Fruit fly (Drosophila melanogaster): ENCODE measurements around the gene CG42507.

The CG42507 gene

dm6 chr3L:14708053-14708452, 49.7 kb downstream of the CG42507 start:
- TF ChIP-seq Rel (GFP tag; optimal IDR thresholded peaks at IDR 0.05) (no peak), Rel (tag; optimal IDR thresholded peaks at IDR 0.05) (no peak), HLH106 (tag; optimal IDR thresholded peaks at IDR 0.05) (no peak), GATAd (GFP tag; optimal IDR thresholded peaks at IDR 0.05) (peak; percentile 24), rgr (GFP tag; optimal IDR thresholded peaks at IDR 0.05) (peak; percentile 64), Mio (GFP tag; optimal IDR thresholded peaks at IDR 0.05) (no peak), Hr83 (GFP tag; optimal IDR thresholded peaks at IDR 0.05; ENCODE audit: poor library complexity, severe bottlenecking) (peak; percentile 73), sv (GFP tag; optimal IDR thresholded peaks at IDR 0.05) (no peak), CrebA (GFP tag; optimal IDR thresholded peaks at IDR 0.05; ENCODE audit: borderline replicate concordance) (no peak), CG32264 (GFP tag; optimal IDR thresholded peaks at IDR 0.05) (peak; percentile 42), psq (GFP tag; optimal IDR thresholded peaks at IDR 0.05) (peak; percentile 31), Myc (optimal IDR thresholded peaks at IDR 0.05) (no peak), fru (GFP tag; optimal IDR thresholded peaks at IDR 0.05) (peak; percentile 45), br (GFP tag; optimal IDR thresholded peaks at IDR 0.05) (peak; percentile 39), Jra (GFP tag; optimal IDR thresholded peaks at IDR 0.05) (no peak), h (GFP tag; optimal IDR thresholded peaks at IDR 0.05) (peak; percentile 54), woc (GFP tag; optimal IDR thresholded peaks at IDR 0.05) (no peak), sage (GFP tag; optimal IDR thresholded peaks at IDR 0.05) (no peak), Abd-B (GFP tag; optimal IDR thresholded peaks at IDR 0.05) (no peak), brk (GFP tag; optimal IDR thresholded peaks at IDR 0.05) (peak; percentile 7), dsf (GFP tag; optimal IDR thresholded peaks at IDR 0.05; ENCODE audit: borderline replicate concordance) (no peak), Hnf4 (GFP tag; optimal IDR thresholded peaks at IDR 0.05) (peak; percentile 76), dmrt93B (GFP tag; optimal IDR thresholded peaks at IDR 0.05) (no peak), Sp1 (GFP tag; optimal IDR thresholded peaks at IDR 0.05) (no peak), Hr78 (GFP tag; optimal IDR thresholded peaks at IDR 0.05) (no peak), Dfd (GFP tag; optimal IDR thresholded peaks at IDR 0.05) (no peak), tai (GFP tag; optimal IDR thresholded peaks at IDR 0.05) (peak; percentile 70), dl (GFP tag; optimal IDR thresholded peaks at IDR 0.05; ENCODE audit: insufficient read depth in 1 of 2, partially characterized antibody in 2 of 2) (no peak), OdsH (GFP tag; optimal IDR thresholded peaks at IDR 0.05) (peak; percentile 38), lola (GFP tag; optimal IDR thresholded peaks at IDR 0.05) (no peak), jim (GFP tag; optimal IDR thresholded peaks at IDR 0.05) (peak; percentile 37), ey (GFP tag; optimal IDR thresholded peaks at IDR 0.05) (peak; percentile 47), Dif (GFP tag; optimal IDR thresholded peaks at IDR 0.05; ENCODE audit: partially characterized antibody) (no peak), foxo (GFP tag; optimal IDR thresholded peaks at IDR 0.05) (peak in 1 of 2 experiments; percentile 41), usp (GFP tag; optimal IDR thresholded peaks at IDR 0.05) (no peak), N (GFP tag; optimal IDR thresholded peaks at IDR 0.05) (no peak), pan (optimal IDR thresholded peaks at IDR 0.05) (no peak), CG9705 (GFP tag; optimal IDR thresholded peaks at IDR 0.05) (no peak), Vsx2 (GFP tag; optimal IDR thresholded peaks at IDR 0.05; ENCODE audit: partially characterized antibody) (no peak)

- no peak for TF ChIP-seq usp (GFP tag; optimal IDR thresholded peaks at IDR 0.05)
- no peak for TF ChIP-seq br (GFP tag; optimal IDR thresholded peaks at IDR 0.05)
- no peak for TF ChIP-seq Sp1 (GFP tag; optimal IDR thresholded peaks at IDR 0.05)
- no peak for TF ChIP-seq lola (GFP tag; optimal IDR thresholded peaks at IDR 0.05)
- peak; percentile 84 for TF ChIP-seq Vsx2 (GFP tag; optimal IDR thresholded peaks at IDR 0.05; ENCODE audit: partially characterized antibody)
- no peak for TF ChIP-seq CrebA (GFP tag; optimal IDR thresholded peaks at IDR 0.05; ENCODE audit: borderline replicate concordance)
- TF ChIP-seq Hnf4 (GFP tag; optimal IDR thresholded peaks at IDR 0.05): peak; percentile 41
- no peak for TF ChIP-seq Mio (GFP tag; optimal IDR thresholded peaks at IDR 0.05)
- no peak for TF ChIP-seq Hr78 (GFP tag; optimal IDR thresholded peaks at IDR 0.05)
- TF ChIP-seq psq (GFP tag; optimal IDR thresholded peaks at IDR 0.05): peak; percentile 92
- no peak for TF ChIP-seq Abd-B (GFP tag; optimal IDR thresholded peaks at IDR 0.05)
- TF ChIP-seq h (GFP tag; optimal IDR thresholded peaks at IDR 0.05): peak; percentile 78
- no peak for TF ChIP-seq CG32264 (GFP tag; optimal IDR thresholded peaks at IDR 0.05)
- TF ChIP-seq fru (GFP tag; optimal IDR thresholded peaks at IDR 0.05): no peak
- TF ChIP-seq pan (optimal IDR thresholded peaks at IDR 0.05): no peak
- TF ChIP-seq dmrt93B (GFP tag; optimal IDR thresholded peaks at IDR 0.05): no peak
- TF ChIP-seq Dfd (GFP tag; optimal IDR thresholded peaks at IDR 0.05): no peak
- peak; percentile 3 to 34 for TF ChIP-seq dl (GFP tag; optimal IDR thresholded peaks at IDR 0.05; ENCODE audit: insufficient read depth in 1 of 2, partially characterized antibody in 2 of 2)
- peak; percentile 17 for TF ChIP-seq Hr83 (GFP tag; optimal IDR thresholded peaks at IDR 0.05; ENCODE audit: poor library complexity, severe bottlenecking)
- TF ChIP-seq sage (GFP tag; optimal IDR thresholded peaks at IDR 0.05): no peak
- TF ChIP-seq Dif (GFP tag; optimal IDR thresholded peaks at IDR 0.05; ENCODE audit: partially characterized antibody): peak; percentile 56
- no peak for TF ChIP-seq HLH106 (tag; optimal IDR thresholded peaks at IDR 0.05)
- TF ChIP-seq CG9705 (GFP tag; optimal IDR thresholded peaks at IDR 0.05): no peak
- TF ChIP-seq woc (GFP tag; optimal IDR thresholded peaks at IDR 0.05): no peak
- no peak for TF ChIP-seq sv (GFP tag; optimal IDR thresholded peaks at IDR 0.05)
- TF ChIP-seq jim (GFP tag; optimal IDR thresholded peaks at IDR 0.05): peak; percentile 9
- TF ChIP-seq ey (GFP tag; optimal IDR thresholded peaks at IDR 0.05): no peak
- TF ChIP-seq Myc (optimal IDR thresholded peaks at IDR 0.05): no peak
- peak; percentile 15 for TF ChIP-seq Jra (GFP tag; optimal IDR thresholded peaks at IDR 0.05)
- TF ChIP-seq Rel (GFP tag; optimal IDR thresholded peaks at IDR 0.05): no peak
- no peak for TF ChIP-seq Rel (tag; optimal IDR thresholded peaks at IDR 0.05)
- TF ChIP-seq tai (GFP tag; optimal IDR thresholded peaks at IDR 0.05): no peak
- TF ChIP-seq foxo (GFP tag; optimal IDR thresholded peaks at IDR 0.05): no peak
- no peak for TF ChIP-seq N (GFP tag; optimal IDR thresholded peaks at IDR 0.05)
- no peak for TF ChIP-seq dsf (GFP tag; optimal IDR thresholded peaks at IDR 0.05; ENCODE audit: borderline replicate concordance)
- no peak for TF ChIP-seq rgr (GFP tag; optimal IDR thresholded peaks at IDR 0.05)
- TF ChIP-seq GATAd (GFP tag; optimal IDR thresholded peaks at IDR 0.05): no peak
- TF ChIP-seq OdsH (GFP tag; optimal IDR thresholded peaks at IDR 0.05): no peak
- TF ChIP-seq brk (GFP tag; optimal IDR thresholded peaks at IDR 0.05): no peak
Measured at dm6 chr3L:14706461-14706880, 51.3 kb downstream of the CG42507 start.
